Worm (Caenorhabditis elegans): Measurements from ENCODE around the gene pezo-1.

DNA sequence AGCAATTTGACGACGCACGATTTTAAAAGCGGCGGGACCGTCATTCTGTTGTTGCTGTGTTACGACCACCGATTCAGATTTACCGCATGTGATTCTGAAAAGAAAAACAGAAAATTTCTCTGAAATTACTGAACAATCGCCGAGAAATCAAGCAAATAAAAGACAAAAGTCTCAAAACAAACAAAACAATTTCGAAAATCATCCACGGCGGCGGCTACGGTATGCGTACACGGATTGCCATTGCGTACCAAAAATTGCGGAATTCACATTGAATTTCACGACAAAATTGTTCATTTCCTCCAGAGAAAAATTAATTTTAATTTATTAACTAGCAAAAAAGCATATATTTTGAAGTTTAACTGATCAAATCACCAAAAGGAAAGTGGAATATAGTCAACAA is at the start of gene pezo-1:
- TF ChIP-seq F55B11.4 (tag; optimal IDR thresholded peaks at IDR 0.05; ENCODE audit: borderline replicate concordance, insufficient read depth) (no peak), lin-26 (GFP tag; IDR thresholded peaks at IDR 0.05) (no peak), ama-1 (optimal IDR thresholded peaks at IDR 0.05) (no peak), ama-1 (GFP tag; optimal IDR thresholded peaks at IDR 0.05) (no peak), aptf-3 (GFP tag; IDR thresholded peaks at IDR 0.05) (no peak), ceh-100 (GFP tag; IDR thresholded peaks at IDR 0.05) (no peak), ztf-22 (GFP tag; optimal IDR thresholded peaks at IDR 0.05) (no peak), ets-4 (GFP tag; optimal IDR thresholded peaks at IDR 0.05) (no peak)
